Fruit fly (Drosophila melanogaster): ENCODE measurements around the gene fon.

DNA sequence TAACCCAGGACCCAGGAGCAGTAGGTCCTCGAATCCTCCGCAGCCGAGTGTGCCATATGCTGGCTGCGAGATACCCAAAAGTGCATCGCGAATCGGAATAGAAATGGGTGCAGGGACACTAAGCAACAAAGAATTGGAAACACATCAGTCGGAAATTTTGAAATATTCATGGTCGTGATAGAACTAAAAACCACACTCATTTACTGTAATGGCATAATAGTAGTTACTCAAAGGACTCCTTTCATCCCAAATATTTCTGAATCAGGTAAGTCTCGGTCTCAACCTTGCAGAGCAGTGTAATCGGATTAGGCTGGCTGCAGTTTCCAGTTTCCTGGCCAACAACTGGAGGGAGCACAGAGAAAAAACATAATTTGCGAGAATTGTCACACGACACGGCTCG is 9.9 kb downstream of the fon start:
- TF ChIP-seq CG11617 (GFP tag; optimal IDR thresholded peaks at IDR 0.05) (no peak), Hr96 (GFP tag; optimal IDR thresholded peaks at IDR 0.05) (no peak)
